Worm (Caenorhabditis elegans) whole organism, late embryonic: ENCODE measurements around the gene ZK593.3.

Experiments
- T23F11.4 ChIP-seq: fragments of 200-800 bp; sonication (Bioruptor generic); optimal IDR thresholded peaks from 2 replicates; lab custom pipeline; 2018; ENCODE audit warnings: mild to moderate bottlenecking, missing genetic modification characterization, missing compliant biosample characterization
- dmd-4 ChIP-seq: sonication (generic microtip); optimal IDR thresholded peaks from 2 replicates; lab custom pipeline; 2016; ENCODE audit warnings: borderline replicate concordance, missing genetic modification characterization, missing compliant biosample characterization
- fkh-6 ChIP-seq: sonication (generic microtip); optimal IDR thresholded peaks from 2 replicates; lab custom pipeline; 2016; ENCODE audit warnings: missing genetic modification characterization, missing compliant biosample characterization
- pha-4 ChIP-seq: fragments of 150-350 bp; optimal IDR thresholded peaks from 2 replicates; lab custom pipeline; 2018; ENCODE audit warnings: missing biosample characterization, missing genetic modification reagents, missing genetic modification characterization
- pqm-1 ChIP-seq: sonication (generic microtip); optimal IDR thresholded peaks from 2 replicates; lab custom pipeline; 2016; ENCODE audit warnings: missing genetic modification characterization, missing compliant biosample characterization
- unc-86 ChIP-seq: sonication (generic microtip); optimal IDR thresholded peaks from 2 replicates; lab custom pipeline; 2016; ENCODE audit warnings: missing genetic modification characterization, missing compliant biosample characterization

DNA sequence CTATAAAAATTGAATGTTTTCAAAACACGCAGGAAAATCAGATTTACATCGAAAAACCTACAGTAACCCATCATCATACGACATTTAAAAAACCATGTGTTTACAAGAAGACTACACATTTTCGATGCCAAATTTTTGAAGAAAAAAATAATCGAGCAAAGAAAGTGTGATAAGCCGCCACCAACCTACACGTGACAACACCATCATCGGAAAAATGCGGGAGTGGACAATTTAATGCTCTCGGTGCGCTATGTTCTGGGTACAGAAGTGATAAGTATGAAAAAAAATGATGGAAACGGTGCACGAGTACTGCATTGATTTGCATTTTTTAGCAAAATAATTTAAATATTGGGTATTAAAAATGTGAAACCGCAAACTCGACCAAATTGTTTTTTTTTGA lies 49.2 kb downstream of the ZK593.3 start:
- TF ChIP-seq dmd-4 (tag; lab: Kevin White, UChicago) (no peak), pha-4 (tag; lab: Kevin White, UChicago) (no peak), T23F11.4 (no peak), pqm-1 (tag; lab: Kevin White, UChicago) (no peak), fkh-6 (tag; lab: Kevin White, UChicago) (no peak), unc-86 (tag; lab: Kevin White, UChicago) (no peak)
